Fruit fly (Drosophila melanogaster): ENCODE results near the gene CG14879.

CG14879 gene

dm6 chr3R:16331809-16332343 lies 17.1 kb downstream of the CG14879 start (continued):
- TF ChIP-seq CG10431 (GFP tag; optimal IDR thresholded peaks at IDR 0.05) (peak; percentile 76), CG17612 (GFP tag; IDR thresholded peaks at IDR 0.05) (no peak), CG8765 (GFP tag; IDR thresholded peaks at IDR 0.05) (no peak), CG6791 (GFP tag; IDR thresholded peaks at IDR 0.05; ENCODE audit: partially characterized antibody) (no peak), seq (GFP tag; IDR thresholded peaks at IDR 0.05) (peak; percentile 79), Camta (GFP tag; optimal IDR thresholded peaks at IDR 0.05) (peak; percentile 70), Oaz (GFP tag; IDR thresholded peaks at IDR 0.05) (no peak), crp (GFP tag; optimal IDR thresholded peaks at IDR 0.05) (peak in 1 of 2 experiments; percentile 17), CG8359 (GFP tag; optimal IDR thresholded peaks at IDR 0.05; ENCODE audit: borderline replicate concordance) (peak; percentile 54), D19B (GFP tag; optimal IDR thresholded peaks at IDR 0.05) (no peak), da (GFP tag; optimal IDR thresholded peaks at IDR 0.05) (no peak), cad (GFP tag; optimal IDR thresholded peaks at IDR 0.05) (no peak), CG1024 (GFP tag; IDR thresholded peaks at IDR 0.05) (no peak; the same call in 1 of the 2 replicates), Dfd (GFP tag; optimal IDR thresholded peaks at IDR 0.05) (no peak), sd (tag; optimal IDR thresholded peaks at IDR 0.05) (peak; percentile 21), CG8281 (tag; optimal IDR thresholded peaks at IDR 0.05) (peak; percentile 39), pan (optimal IDR thresholded peaks at IDR 0.05) (no peak), pan (GFP tag; optimal IDR thresholded peaks at IDR 0.05 in 1 of 2, IDR thresholded peaks at IDR 0.05 in 1 of 2) (peak in 1 of 2 experiments; percentile 38), vfl (GFP tag; optimal IDR thresholded peaks at IDR 0.05) (no peak), Scr (GFP tag; IDR thresholded peaks at IDR 0.05; ENCODE audit: partially characterized antibody) (no peak), cwo (GFP tag; optimal IDR thresholded peaks at IDR 0.05) (peak; percentile 22), HHEX (GFP tag; optimal IDR thresholded peaks at IDR 0.05) (peak; percentile 58), her (GFP tag; optimal IDR thresholded peaks at IDR 0.05) (peak; percentile 61), Hey (tag; optimal IDR thresholded peaks at IDR 0.05) (peak; percentile 70), CHES-1-like (GFP tag; optimal IDR thresholded peaks at IDR 0.05) (peak; percentile 74), CG1233 (GFP tag; optimal IDR thresholded peaks at IDR 0.05) (peak; percentile 73), fru (optimal IDR thresholded peaks at IDR 0.05) (no peak), NfI (GFP tag; optimal IDR thresholded peaks at IDR 0.05) (peak; percentile 20), shn (GFP tag; optimal IDR thresholded peaks at IDR 0.05) (peak; percentile 42), CG15514 (GFP tag; optimal IDR thresholded peaks at IDR 0.05) (peak; percentile 39), CG12391 (tag; optimal IDR thresholded peaks at IDR 0.05) (peak; percentile 19), trh (GFP tag; optimal IDR thresholded peaks at IDR 0.05) (peak; percentile 64), CG5180 (GFP tag; optimal IDR thresholded peaks at IDR 0.05) (peak; percentile 45), peb (GFP tag; IDR thresholded peaks at IDR 0.05) (0 out of 2 replicates have a peak, but pooled peaks have one; percentile 30), abd-A (tag; optimal IDR thresholded peaks at IDR 0.05) (no peak), Atf6 (GFP tag; IDR thresholded peaks at IDR 0.05) (peak; percentile 44; the same call in 1 of the 2 replicates), Vsx1 (GFP tag; optimal IDR thresholded peaks at IDR 0.05) (peak; percentile 75), ase (GFP tag; IDR thresholded peaks at IDR 0.05) (0 out of 3 replicates have a peak, but pooled peaks have one; percentile 12), kah (GFP tag; optimal IDR thresholded peaks at IDR 0.05) (no peak), D19A (tag; optimal IDR thresholded peaks at IDR 0.05) (no peak), lilli (GFP tag; optimal IDR thresholded peaks at IDR 0.05) (no peak), CG1529 (GFP tag; optimal IDR thresholded peaks at IDR 0.05) (peak; percentile 73), CG2202 (tag; optimal IDR thresholded peaks at IDR 0.05) (peak; percentile 88), CG12104 (GFP tag; optimal IDR thresholded peaks at IDR 0.05) (peak; percentile 9), slp2 (GFP tag; optimal IDR thresholded peaks at IDR 0.05) (peak; percentile 60), Meics (GFP tag; optimal IDR thresholded peaks at IDR 0.05) (peak; percentile 61), CG33213 (GFP tag; optimal IDR thresholded peaks at IDR 0.05) (peak; percentile 73), dimm (GFP tag; IDR thresholded peaks at IDR 0.05) (no peak), Nf-YA (GFP tag; IDR thresholded peaks at IDR 0.05) (0 out of 2 replicates have a peak, but pooled peaks have one; percentile 26), CG10209 (GFP tag; optimal IDR thresholded peaks at IDR 0.05) (peak; percentile 85)
